Worm (Caenorhabditis elegans): ENCODE measurements around the gene gur-5.

Gene gur-5

DNA sequence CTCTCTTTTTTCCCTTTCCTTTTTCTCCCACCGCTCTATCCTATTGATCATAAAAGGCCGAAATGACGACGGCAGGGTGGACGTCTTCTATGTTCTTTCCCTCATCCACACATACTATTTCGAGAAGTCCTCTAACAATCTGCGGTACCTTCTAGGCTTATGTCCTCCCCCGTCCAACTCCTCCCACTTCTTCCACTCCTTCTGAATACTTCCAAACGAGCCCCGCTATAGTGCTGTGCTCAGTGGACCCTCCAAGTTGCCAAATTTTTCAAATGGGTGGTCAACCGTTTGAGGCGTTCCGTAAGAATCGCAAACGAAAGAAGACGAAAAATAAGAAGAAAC is 50.9 kb downstream of the gur-5 start:
- peak; percentile 27 for TF ChIP-seq cnd-1 (tag; optimal IDR thresholded peaks at IDR 0.05)
- TF ChIP-seq elt-3 (tag; optimal IDR thresholded peaks at IDR 0.05) = no peak
- no peak for TF ChIP-seq ham-2 (GFP tag; optimal IDR thresholded peaks at IDR 0.05)
- no peak for TF ChIP-seq lin-13 (tag; optimal IDR thresholded peaks at IDR 0.05)
- TF ChIP-seq ces-1 (GFP tag; optimal IDR thresholded peaks at IDR 0.05) = peak; percentile 40
- TF ChIP-seq ceh-39 (tag; optimal IDR thresholded peaks at IDR 0.05) = no peak
- no peak for TF ChIP-seq hlh-1 (tag; optimal IDR thresholded peaks at IDR 0.05)
- no peak for TF ChIP-seq flh-1 (GFP tag; optimal IDR thresholded peaks at IDR 0.05)
- TF ChIP-seq mep-1 (tag; optimal IDR thresholded peaks at IDR 0.05) = peak; percentile 63
- no peak for TF ChIP-seq nhr-28 (tag; optimal IDR thresholded peaks at IDR 0.05)
- peak; percentile 32 for TF ChIP-seq unc-62 (GFP tag; optimal IDR thresholded peaks at IDR 0.05)
- no peak for TF ChIP-seq elt-1 (tag; optimal IDR thresholded peaks at IDR 0.05; ENCODE audit: borderline replicate concordance, insufficient read depth)
- no peak for TF ChIP-seq unc-120 (tag; optimal IDR thresholded peaks at IDR 0.05; ENCODE audit: poor library complexity, severe bottlenecking)
- no peak for TF ChIP-seq zip-8 (tag; optimal IDR thresholded peaks at IDR 0.05)
- no peak for TF ChIP-seq nhr-12 (tag; optimal IDR thresholded peaks at IDR 0.05)
- no peak for TF ChIP-seq M03D4.4 (tag; optimal IDR thresholded peaks at IDR 0.05)
- TF ChIP-seq mab-5 (tag; optimal IDR thresholded peaks at IDR 0.05) = no peak

DNA sequence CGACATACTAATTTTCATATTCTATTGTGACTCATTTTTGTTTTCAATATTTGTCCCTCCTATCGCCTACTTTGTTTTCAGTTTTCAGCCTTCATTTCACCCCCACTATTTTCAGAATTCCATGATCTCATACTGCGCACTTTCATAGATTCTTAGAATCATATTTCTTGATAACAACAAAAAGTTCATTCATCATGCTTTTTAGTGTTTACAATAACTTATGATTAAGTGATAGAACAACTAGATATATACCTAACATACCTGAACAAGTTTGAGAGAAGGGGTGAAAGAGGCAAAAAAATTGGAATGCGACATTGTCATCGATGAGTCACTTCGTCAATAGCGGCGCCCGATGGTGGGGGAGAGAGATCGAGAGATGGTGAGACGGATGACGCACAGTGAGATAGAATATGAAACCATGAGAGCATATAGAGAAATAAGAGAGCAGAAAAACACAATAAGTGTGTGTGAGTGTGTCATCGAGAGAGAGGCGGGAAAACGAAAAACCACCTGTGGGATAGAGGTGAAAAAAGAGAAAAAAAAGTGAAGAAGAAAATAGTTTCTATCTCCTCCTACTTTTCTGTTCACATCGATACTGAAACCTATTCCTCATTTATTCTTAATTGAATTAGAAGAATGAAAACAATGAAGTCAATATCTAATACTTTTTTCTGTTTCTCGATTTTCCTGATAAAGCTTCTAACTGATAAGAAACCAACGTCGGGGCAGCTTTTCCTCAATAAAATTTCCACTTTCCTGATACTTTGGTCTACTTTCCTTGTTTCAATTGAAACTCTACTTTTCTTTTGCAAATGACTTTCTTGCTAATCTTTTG is 51.7 kb downstream of the gur-5 start:
- TF ChIP-seq blmp-1 (tag; optimal IDR thresholded peaks at IDR 0.05) (no peak), unc-120 (tag; optimal IDR thresholded peaks at IDR 0.05; ENCODE audit: poor library complexity, severe bottlenecking) (peak; percentile 49), nhr-237 (tag; optimal IDR thresholded peaks at IDR 0.05) (peak; percentile 53), M03D4.4 (tag; optimal IDR thresholded peaks at IDR 0.05) (peak; percentile 7), drap-1 (GFP tag; optimal IDR thresholded peaks at IDR 0.05) (no peak), hlh-1 (tag; optimal IDR thresholded peaks at IDR 0.05) (peak; percentile 39), pha-4 (tag; optimal IDR thresholded peaks at IDR 0.05) (peak; percentile 67), bed-3 (GFP tag; optimal IDR thresholded peaks at IDR 0.05) (no peak), mls-2 (tag; optimal IDR thresholded peaks at IDR 0.05) (no peak), ces-1 (GFP tag; optimal IDR thresholded peaks at IDR 0.05) (peak; percentile 64), sptf-1 (tag; optimal IDR thresholded peaks at IDR 0.05) (peak; percentile 19), unc-62 (GFP tag; optimal IDR thresholded peaks at IDR 0.05) (peak; percentile 59)

DNA sequence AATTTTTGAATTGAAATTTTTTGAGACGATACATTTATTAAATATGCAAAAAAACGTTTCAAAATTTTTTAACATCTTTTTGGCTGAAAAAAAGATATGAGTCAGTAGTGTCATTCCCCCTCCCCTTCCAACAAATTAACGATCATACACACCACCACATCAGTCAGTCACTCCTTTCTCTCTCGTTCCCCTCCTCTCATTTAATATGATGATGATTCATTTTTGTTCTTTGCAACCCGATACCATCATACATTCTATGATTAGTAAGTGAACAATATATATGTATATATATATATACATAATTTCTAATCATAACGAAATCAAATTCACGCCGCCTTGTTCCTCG is 52.3 kb downstream of the gur-5 start:
- no peak for TF ChIP-seq elt-1 (tag; optimal IDR thresholded peaks at IDR 0.05; ENCODE audit: borderline replicate concordance, insufficient read depth)
- no peak for TF ChIP-seq unc-62 (GFP tag; optimal IDR thresholded peaks at IDR 0.05)
- no peak for TF ChIP-seq hlh-1 (tag; optimal IDR thresholded peaks at IDR 0.05)
- TF ChIP-seq mab-5 (tag; optimal IDR thresholded peaks at IDR 0.05) = no peak
- no peak for TF ChIP-seq ceh-39 (tag; optimal IDR thresholded peaks at IDR 0.05)
- no peak for TF ChIP-seq pha-4 (tag; optimal IDR thresholded peaks at IDR 0.05)
- TF ChIP-seq bed-3 (GFP tag; optimal IDR thresholded peaks at IDR 0.05) = no peak
- TF ChIP-seq elt-3 (tag; optimal IDR thresholded peaks at IDR 0.05) = no peak
- no peak for TF ChIP-seq zip-8 (tag; optimal IDR thresholded peaks at IDR 0.05)
- no peak for TF ChIP-seq lin-13 (tag; optimal IDR thresholded peaks at IDR 0.05)
- TF ChIP-seq mep-1 (tag; optimal IDR thresholded peaks at IDR 0.05) = no peak
- no peak for TF ChIP-seq nhr-12 (tag; optimal IDR thresholded peaks at IDR 0.05)
- no peak for TF ChIP-seq lin-32 (GFP tag; optimal IDR thresholded peaks at IDR 0.05)
- no peak for TF ChIP-seq ceh-43 (GFP tag; optimal IDR thresholded peaks at IDR 0.05)
- TF ChIP-seq sptf-1 (tag; optimal IDR thresholded peaks at IDR 0.05) = no peak
- TF ChIP-seq nhr-28 (tag; optimal IDR thresholded peaks at IDR 0.05) = no peak
- TF ChIP-seq M03D4.4 (tag; optimal IDR thresholded peaks at IDR 0.05) = no peak
- TF ChIP-seq drap-1 (GFP tag; optimal IDR thresholded peaks at IDR 0.05) = no peak
- TF ChIP-seq flh-1 (GFP tag; optimal IDR thresholded peaks at IDR 0.05) = no peak

DNA sequence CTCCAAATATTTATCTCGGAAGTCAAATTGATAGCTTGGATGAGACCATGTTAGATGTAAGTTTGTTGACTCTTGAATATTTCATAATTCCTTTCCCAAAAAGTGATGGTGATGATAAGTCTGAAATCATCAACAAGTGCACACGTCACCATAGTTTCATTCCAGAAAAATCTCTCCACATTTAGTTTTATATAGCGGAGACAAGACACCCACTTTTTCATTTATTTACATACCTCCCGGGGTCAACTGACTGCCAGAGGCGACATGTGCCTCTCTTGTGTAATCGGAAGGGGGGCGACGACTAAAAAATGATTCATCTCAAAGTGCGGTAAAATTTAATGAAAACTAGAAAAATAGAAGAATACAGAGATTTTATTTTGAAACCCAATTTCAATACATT is 53.2 kb downstream of the gur-5 start:
- no peak for TF ChIP-seq unc-62 (GFP tag; optimal IDR thresholded peaks at IDR 0.05)
- TF ChIP-seq ces-1 (GFP tag; optimal IDR thresholded peaks at IDR 0.05) = no peak
- no peak for TF ChIP-seq nhr-28 (tag; optimal IDR thresholded peaks at IDR 0.05)
- TF ChIP-seq unc-39 (tag; optimal IDR thresholded peaks at IDR 0.05) = no peak
- TF ChIP-seq mep-1 (tag; optimal IDR thresholded peaks at IDR 0.05) = no peak
- TF ChIP-seq cnd-1 (tag; optimal IDR thresholded peaks at IDR 0.05) = no peak
- TF ChIP-seq lin-32 (GFP tag; optimal IDR thresholded peaks at IDR 0.05) = no peak
- TF ChIP-seq unc-120 (tag; optimal IDR thresholded peaks at IDR 0.05; ENCODE audit: poor library complexity, severe bottlenecking) = no peak
- TF ChIP-seq ham-2 (GFP tag; optimal IDR thresholded peaks at IDR 0.05) = no peak
- no peak for TF ChIP-seq nhr-237 (tag; optimal IDR thresholded peaks at IDR 0.05)
- no peak for TF ChIP-seq nhr-76 (tag; optimal IDR thresholded peaks at IDR 0.05)
- TF ChIP-seq nhr-12 (tag; optimal IDR thresholded peaks at IDR 0.05) = no peak
- no peak for TF ChIP-seq zip-8 (tag; optimal IDR thresholded peaks at IDR 0.05)
- TF ChIP-seq snpc-4 (tag; optimal IDR thresholded peaks at IDR 0.05) = no peak
- no peak for TF ChIP-seq flh-1 (GFP tag; optimal IDR thresholded peaks at IDR 0.05)
- no peak for TF ChIP-seq tbx-8 (GFP tag; optimal IDR thresholded peaks at IDR 0.05)
- TF ChIP-seq sem-2 (GFP tag; optimal IDR thresholded peaks at IDR 0.05) = no peak
- no peak for TF ChIP-seq lin-13 (tag; optimal IDR thresholded peaks at IDR 0.05)
- no peak for TF ChIP-seq pha-4 (tag; optimal IDR thresholded peaks at IDR 0.05)
